Fruit fly (Drosophila melanogaster): ENCODE data around the gene CG12224.
A peak's percentile ranks its signal among the peaks of the same experiment; 100 is the strongest.
"Not testable (repeated sequence)": the region's sequence is repeated elsewhere in the genome, so short reads cannot be mapped to it uniquely, and the experiment has no call there.

Gene CG12224

dm6 chr3R:11958235-11958634 lies 23.6 kb downstream of the CG12224 start, which contains the start of gene Hsp70Ab:
Gene Hsp70Ab, plus strand, starts transcription at chr3R:11958535.
- TF ChIP-seq OdsH (GFP tag; optimal IDR thresholded peaks at IDR 0.05); brk (GFP tag; optimal IDR thresholded peaks at IDR 0.05); Dif (GFP tag; optimal IDR thresholded peaks at IDR 0.05; ENCODE audit: partially characterized antibody): not testable (repeated sequence)

- no peak for TF ChIP-seq HLH106 (tag; optimal IDR thresholded peaks at IDR 0.05)
- TF ChIP-seq dl (GFP tag; optimal IDR thresholded peaks at IDR 0.05; ENCODE audit: insufficient read depth in 1 of 2, partially characterized antibody in 2 of 2): no peak
- TF ChIP-seq ey (GFP tag; optimal IDR thresholded peaks at IDR 0.05): no peak
- no peak for TF ChIP-seq CrebA (GFP tag; optimal IDR thresholded peaks at IDR 0.05; ENCODE audit: borderline replicate concordance)
- no peak for TF ChIP-seq tai (GFP tag; optimal IDR thresholded peaks at IDR 0.05)
- TF ChIP-seq br (GFP tag; optimal IDR thresholded peaks at IDR 0.05): no peak
- no peak for TF ChIP-seq Hnf4 (GFP tag; optimal IDR thresholded peaks at IDR 0.05)
- no peak for TF ChIP-seq Jra (GFP tag; optimal IDR thresholded peaks at IDR 0.05)
- TF ChIP-seq Dif (GFP tag; optimal IDR thresholded peaks at IDR 0.05; ENCODE audit: partially characterized antibody): no peak
- no peak for TF ChIP-seq rgr (GFP tag; optimal IDR thresholded peaks at IDR 0.05)
- TF ChIP-seq lola (GFP tag; optimal IDR thresholded peaks at IDR 0.05): no peak
- TF ChIP-seq foxo (GFP tag; optimal IDR thresholded peaks at IDR 0.05): no peak
- no peak for TF ChIP-seq h (GFP tag; optimal IDR thresholded peaks at IDR 0.05)
- TF ChIP-seq CG32264 (GFP tag; optimal IDR thresholded peaks at IDR 0.05): no peak
- no peak for TF ChIP-seq sv (GFP tag; optimal IDR thresholded peaks at IDR 0.05)
- TF ChIP-seq CG9705 (GFP tag; optimal IDR thresholded peaks at IDR 0.05): no peak
- TF ChIP-seq jim (GFP tag; optimal IDR thresholded peaks at IDR 0.05): no peak
- TF ChIP-seq Rel (GFP tag; optimal IDR thresholded peaks at IDR 0.05): no peak
- no peak for TF ChIP-seq Rel (tag; optimal IDR thresholded peaks at IDR 0.05)
- TF ChIP-seq Sp1 (GFP tag; optimal IDR thresholded peaks at IDR 0.05): no peak
- no peak for TF ChIP-seq Dfd (GFP tag; optimal IDR thresholded peaks at IDR 0.05)
These were observed 24.5 kb downstream of the CG12224 start for dm6 chr3R:11957388-11957787.

DNA sequence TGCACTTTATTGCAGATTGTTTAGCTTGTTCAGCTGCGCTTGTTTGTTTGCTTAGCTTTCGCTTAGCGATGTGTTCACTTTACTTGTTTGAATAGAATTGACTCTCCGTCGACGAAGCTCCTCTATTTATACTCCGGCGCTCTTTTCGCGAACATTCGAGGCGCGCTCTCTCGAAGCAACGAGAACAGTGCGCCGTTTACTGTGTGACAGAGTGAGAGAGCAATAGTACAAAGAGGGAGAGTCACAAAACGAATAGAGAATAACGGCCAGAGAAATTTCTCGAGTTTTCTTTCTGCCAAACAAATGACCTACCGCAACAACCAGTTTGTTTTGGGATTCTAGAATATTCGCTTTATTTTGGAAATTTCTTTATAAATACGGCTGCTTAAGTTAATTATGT lies 25.4 kb downstream of the CG12224 start, which contains the start of gene Hsp70Aa:
TSS of gene Hsp70Aa (minus strand) at position 101 of the 400 bp plus-strand sequence.
- TF ChIP-seq foxo (GFP tag; optimal IDR thresholded peaks at IDR 0.05); pan (optimal IDR thresholded peaks at IDR 0.05); Mio (GFP tag; optimal IDR thresholded peaks at IDR 0.05): not testable (repeated sequence)

DNA sequence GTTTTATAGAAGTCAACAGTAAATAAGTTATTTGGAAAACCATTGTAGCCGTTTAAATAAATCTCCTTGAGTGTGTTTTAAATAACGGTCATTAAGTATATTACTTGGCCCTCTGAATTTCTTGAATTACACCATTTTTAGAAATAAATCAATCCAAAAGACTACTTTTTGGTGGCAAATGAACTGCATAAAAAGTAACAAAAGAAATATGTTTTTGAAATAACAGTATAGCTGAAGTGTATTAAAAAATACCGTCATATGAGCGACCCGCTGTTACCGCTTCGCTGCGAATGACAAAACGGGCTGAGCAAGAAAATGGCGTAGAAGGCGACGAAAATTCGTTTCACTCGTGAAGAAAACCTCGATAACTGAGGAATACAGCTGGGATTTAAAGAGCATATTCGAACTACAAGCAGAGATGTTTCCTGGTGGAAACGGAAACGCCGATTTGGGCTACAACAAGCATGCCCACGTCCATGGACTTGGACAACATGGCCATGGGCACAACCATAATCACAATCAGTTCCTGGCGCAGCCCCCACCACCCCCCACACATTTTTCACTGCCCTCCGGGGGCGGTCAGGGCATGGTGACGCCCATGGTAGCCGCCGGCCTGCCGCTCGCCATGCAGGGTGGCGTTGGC lies 32.4 kb downstream of the CG12224 start, which contains the start of gene CG31211:
TSS of gene CG31211 (plus strand) at position 294 of the 643 bp plus-strand sequence.
- TF ChIP-seq CG32264 (GFP tag; optimal IDR thresholded peaks at IDR 0.05) (no peak), br (GFP tag; optimal IDR thresholded peaks at IDR 0.05) (no peak), rgr (GFP tag; optimal IDR thresholded peaks at IDR 0.05) (peak; percentile 57), Hr83 (GFP tag; optimal IDR thresholded peaks at IDR 0.05; ENCODE audit: poor library complexity, severe bottlenecking) (peak; percentile 50), GATAd (GFP tag; optimal IDR thresholded peaks at IDR 0.05) (no peak), CrebA (GFP tag; optimal IDR thresholded peaks at IDR 0.05; ENCODE audit: borderline replicate concordance) (no peak), brk (GFP tag; optimal IDR thresholded peaks at IDR 0.05) (no peak), foxo (GFP tag; optimal IDR thresholded peaks at IDR 0.05) (peak in 1 of 2 experiments; percentile 32), dmrt93B (GFP tag; optimal IDR thresholded peaks at IDR 0.05) (no peak), Mio (GFP tag; optimal IDR thresholded peaks at IDR 0.05) (no peak), h (GFP tag; optimal IDR thresholded peaks at IDR 0.05) (no peak), Myc (optimal IDR thresholded peaks at IDR 0.05) (no peak), Abd-B (GFP tag; optimal IDR thresholded peaks at IDR 0.05) (no peak), ey (GFP tag; optimal IDR thresholded peaks at IDR 0.05) (peak; percentile 3), HLH106 (tag; optimal IDR thresholded peaks at IDR 0.05) (peak; percentile 13), sage (GFP tag; optimal IDR thresholded peaks at IDR 0.05) (no peak)

DNA sequence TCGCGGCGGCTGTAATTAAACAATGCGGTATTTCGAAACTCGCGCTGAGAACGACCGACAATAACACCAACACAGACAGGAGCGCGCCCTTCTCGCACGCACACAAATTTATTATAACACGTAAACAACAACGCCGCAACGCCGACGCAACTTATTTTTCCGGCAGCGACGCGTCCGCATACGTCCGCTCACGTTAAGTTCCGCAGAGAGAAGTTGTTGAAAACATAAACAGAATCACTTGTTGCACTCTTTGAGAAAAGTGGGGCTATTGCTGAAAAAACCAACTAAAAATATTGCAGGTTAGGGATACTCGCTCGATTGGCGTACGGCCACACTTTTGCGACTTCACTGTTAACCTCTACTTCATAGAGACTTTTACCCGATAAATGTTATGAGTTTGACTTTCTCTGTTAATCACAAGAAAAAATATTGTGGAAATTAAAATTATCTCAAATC lies 32.9 kb downstream of the CG12224 start, which contains the start of gene Cad87A:
TSS of gene Cad87A (minus strand) at position 227 of the 456 bp plus-strand sequence.
- TF ChIP-seq sage (GFP tag; optimal IDR thresholded peaks at IDR 0.05) (peak; percentile 6), dsf (GFP tag; optimal IDR thresholded peaks at IDR 0.05; ENCODE audit: borderline replicate concordance) (no peak), Jra (GFP tag; optimal IDR thresholded peaks at IDR 0.05) (no peak), CrebA (GFP tag; optimal IDR thresholded peaks at IDR 0.05; ENCODE audit: borderline replicate concordance) (no peak), Hr83 (GFP tag; optimal IDR thresholded peaks at IDR 0.05; ENCODE audit: poor library complexity, severe bottlenecking) (peak; percentile 41), fru (GFP tag; optimal IDR thresholded peaks at IDR 0.05) (peak; percentile 3), usp (GFP tag; optimal IDR thresholded peaks at IDR 0.05) (no peak), Sp1 (GFP tag; optimal IDR thresholded peaks at IDR 0.05) (peak; percentile 21), pan (optimal IDR thresholded peaks at IDR 0.05) (no peak), Dif (GFP tag; optimal IDR thresholded peaks at IDR 0.05; ENCODE audit: partially characterized antibody) (peak; percentile 19), sv (GFP tag; optimal IDR thresholded peaks at IDR 0.05) (no peak), foxo (GFP tag; optimal IDR thresholded peaks at IDR 0.05) (peak; percentile 9 to 37), OdsH (GFP tag; optimal IDR thresholded peaks at IDR 0.05) (no peak), CG32264 (GFP tag; optimal IDR thresholded peaks at IDR 0.05) (no peak), h (GFP tag; optimal IDR thresholded peaks at IDR 0.05) (peak; percentile 15), lola (GFP tag; optimal IDR thresholded peaks at IDR 0.05) (no peak), Rel (GFP tag; optimal IDR thresholded peaks at IDR 0.05) (no peak), Rel (tag; optimal IDR thresholded peaks at IDR 0.05) (peak; percentile 32)

Data from whole organism, wandering third instar larva.